Worm (Caenorhabditis elegans) whole organism, L1 larva: ENCODE results near the gene srh-219.

ENCODE experiments used
- ama-1 ChIP-seq: fragments of 150-350 bp; optimal IDR thresholded peaks from 2 replicates; lab custom pipeline; 2014
- ceh-82 ChIP-seq, 3 experiments: fragments of 150-350 bp in 1 of 3; sonication (generic microtip) in 2 of 3; optimal IDR thresholded peaks; 2 replicates each; lab custom pipeline; 2014 to 2017; ENCODE audit warnings: missing biosample characterization in 3 of 3, missing genetic modification characterization in 3 of 3
- fkh-4 ChIP-seq: sonication (generic microtip); optimal IDR thresholded peaks from 2 replicates; lab custom pipeline; 2016; ENCODE audit warnings: missing compliant biosample characterization, missing genetic modification characterization, borderline replicate concordance
- hlh-4 ChIP-seq: sonication (generic microtip); optimal IDR thresholded peaks from 2 replicates; lab custom pipeline; 2016; ENCODE audit warnings: mild to moderate bottlenecking, missing genetic modification characterization, missing compliant biosample characterization
- jun-1 ChIP-seq: fragments of 150-350 bp; optimal IDR thresholded peaks from 2 replicates; lab custom pipeline; 2014; ENCODE audit warnings: missing biosample characterization, missing genetic modification reagents, missing genetic modification characterization
- mab-9 ChIP-seq: fragments of 200-800 bp; sonication (Bioruptor generic); IDR thresholded peaks from 2 replicates; pipeline ENCODE4 v1.3.6; 2022; ENCODE audit warnings: missing genetic modification reagents, missing genetic modification characterization, missing compliant biosample characterization
- mdl-1 ChIP-seq, 2 experiments: fragments of 150-350 bp; optimal IDR thresholded peaks; 2 replicates each; lab custom pipeline; 2014 to 2017; ENCODE audit warnings: missing biosample characterization in 2 of 2, missing genetic modification characterization in 2 of 2, inconsistent platforms in 1 of 2
- nhr-11 ChIP-seq: fragments of 150-350 bp; optimal IDR thresholded peaks from 2 replicates; lab custom pipeline; 2014; ENCODE audit warnings: missing biosample characterization, missing genetic modification characterization
- nhr-237 ChIP-seq: fragments of 150-350 bp; optimal IDR thresholded peaks from 2 replicates; lab custom pipeline; 2014; ENCODE audit warnings: missing biosample characterization, missing genetic modification characterization
- rnt-1 ChIP-seq: sonication (generic microtip); optimal IDR thresholded peaks from 2 replicates; lab custom pipeline; 2016; ENCODE audit warnings: mild to moderate bottlenecking, missing genetic modification characterization, moderate library complexity, missing compliant biosample characterization
- sptf-1 ChIP-seq: fragments of 150-350 bp; optimal IDR thresholded peaks from 2 replicates; lab custom pipeline; 2014; ENCODE audit warnings: missing biosample characterization, missing genetic modification characterization
- unc-86 ChIP-seq: sonication (generic microtip); optimal IDR thresholded peaks from 2 replicates; lab custom pipeline; 2016; ENCODE audit warnings: missing genetic modification characterization, missing compliant biosample characterization
- ztf-4 ChIP-seq: fragments of 150-350 bp; optimal IDR thresholded peaks from 2 replicates; lab custom pipeline; 2014; ENCODE audit warnings: missing biosample characterization, missing genetic modification characterization

ce11 chrV:15505068-15505467 lies 9.8 kb downstream of the srh-219 start:
- TF ChIP-seq rnt-1 (tag; lab: Kevin White, UChicago), result peak; percentile 73
- no peak for TF ChIP-seq nhr-237 (tag; lab: Kevin White, UChicago)
- no peak for TF ChIP-seq nhr-11 (tag; lab: Kevin White, UChicago)
- TF ChIP-seq mab-9 (GFP tag; lab: Robert Waterston, UW), result no peak
- TF ChIP-seq ceh-82 (tag; optimal IDR thresholded peaks at IDR 0.05; lab: Kevin White, UChicago), result peak in 2 of 3 experiments; percentile 10 to 52
- TF ChIP-seq jun-1 (tag; lab: Kevin White, UChicago), result peak; percentile 0
- no peak for TF ChIP-seq hlh-4 (tag; lab: Kevin White, UChicago)
- TF ChIP-seq sptf-1, result no peak
- peak in 1 of 2 experiments; percentile 33 for TF ChIP-seq mdl-1 (tag; optimal IDR thresholded peaks at IDR 0.05; lab: Kevin White, UChicago)
- TF ChIP-seq ztf-4 (tag; lab: Kevin White, UChicago), result no peak
- TF ChIP-seq unc-86 (tag; lab: Kevin White, UChicago), result no peak
- TF ChIP-seq fkh-4 (tag; lab: Kevin White, UChicago), result no peak
- no peak for TF ChIP-seq ama-1 (lab: Kevin White, UChicago)
